Worm (Caenorhabditis elegans) whole organism, L4/young adult: ENCODE measurements around the gene degl-1.

Experiments used
- W03F9.2 ChIP-seq: fragments of 150-350 bp; optimal IDR thresholded peaks from 2 replicates; lab custom pipeline; 2014; ENCODE audit warnings: missing biosample characterization, missing genetic modification characterization
- dao-5 ChIP-seq: sonication (generic microtip); optimal IDR thresholded peaks from 2 replicates; lab custom pipeline; 2016; ENCODE audit warnings: missing genotype, missing genetic modification characterization, moderate library complexity, missing compliant biosample characterization
- him-1 ChIP-seq: sonication (generic microtip); optimal IDR thresholded peaks from 2 replicates; lab custom pipeline; 2016; ENCODE audit warnings: missing genotype, missing genetic modification reagents, missing genetic modification characterization, missing compliant biosample characterization

DNA sequence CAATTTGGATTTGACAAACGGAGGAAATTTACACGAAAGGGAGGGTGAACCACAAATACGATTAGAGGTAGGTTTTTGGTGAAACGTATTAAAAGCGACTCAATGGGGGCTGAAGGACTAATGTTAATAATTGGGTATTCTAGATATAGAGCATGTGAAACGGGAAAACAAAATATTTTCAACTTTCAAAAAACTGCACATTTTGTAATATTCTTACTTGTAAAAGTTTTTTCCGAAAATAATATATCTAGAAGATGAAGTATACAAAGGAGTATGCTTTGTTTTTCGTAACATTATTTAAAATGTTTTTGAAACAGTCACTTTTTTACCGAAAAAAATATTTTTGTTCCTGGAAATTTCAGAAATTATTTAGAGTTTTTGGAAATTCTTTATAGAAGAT lies 29.3 kb downstream of the degl-1 start:
- TF ChIP-seq dao-5 (tag; lab: Kevin White, UChicago) (no peak), W03F9.2 (no peak), him-1 (no peak)
